Fruit fly (Drosophila melanogaster) whole organism, prepupa: ENCODE data around the gene Cyp4ac1.
A peak's percentile ranks its signal among the peaks of the same experiment; 100 is the strongest.

ENCODE experiments used
- Blimp-1 ChIP-seq: fragments of 200-800 bp; sonication (Bioruptor generic); optimal IDR thresholded peaks from 3 replicates; lab custom pipeline; 2017; ENCODE audit warnings: missing biosample characterization, missing genetic modification characterization, mild to moderate bottlenecking, moderate library complexity, missing genetic modification reagents
- CG10669 ChIP-seq: fragments of 200-800 bp; sonication (Bioruptor generic); optimal IDR thresholded peaks from 3 replicates; lab custom pipeline; 2018; ENCODE audit warnings: missing biosample characterization, mild to moderate bottlenecking, missing genetic modification characterization, moderate library complexity
- CG11294 ChIP-seq: fragments of 200-800 bp; sonication (Bioruptor generic); IDR thresholded peaks from 2 replicates; pipeline ENCODE4 v1.3.6; 2022; ENCODE audit warnings: missing biosample characterization, missing genetic modification characterization
- CG11902 ChIP-seq: fragments of 200-800 bp; sonication (Bioruptor generic); optimal IDR thresholded peaks from 3 replicates; lab custom pipeline; 2016; ENCODE audit warnings: missing biosample characterization, missing genetic modification characterization
- CG15336 ChIP-seq: fragments of 200-800 bp; sonication (Bioruptor generic); IDR thresholded peaks from 2 replicates; pipeline ENCODE4 v1.3.6; 2022; ENCODE audit warnings: missing biosample characterization, missing genetic modification characterization
- CG16779 ChIP-seq: fragments of 200-800 bp; sonication (Bioruptor generic); optimal IDR thresholded peaks from 3 replicates; lab custom pipeline; 2017; ENCODE audit warnings: missing biosample characterization, mild to moderate bottlenecking, missing genetic modification characterization
- CG31627 ChIP-seq: fragments of 200-800 bp; sonication (Bioruptor generic); optimal IDR thresholded peaks from 3 replicates; lab custom pipeline; 2016; ENCODE audit warnings: missing biosample characterization, missing genetic modification characterization
- CG32006 ChIP-seq: fragments of 200-800 bp; sonication (Bioruptor generic); optimal IDR thresholded peaks from 3 replicates; lab custom pipeline; 2017; ENCODE audit warnings: missing biosample characterization, mild to moderate bottlenecking, missing genetic modification characterization
- CG6163 ChIP-seq: fragments of 200-800 bp; sonication (Bioruptor generic); IDR thresholded peaks from 3 replicates; pipeline ENCODE4 v1.3.6; 2022; ENCODE audit warnings: missing biosample characterization, missing genetic modification characterization
- CG6276 ChIP-seq: fragments of 200-800 bp; sonication (Bioruptor generic); optimal IDR thresholded peaks from 2 replicates; lab custom pipeline; 2017; ENCODE audit warnings: missing biosample characterization, mild to moderate bottlenecking, missing genetic modification characterization
- CG6792 ChIP-seq: fragments of 200-800 bp; sonication (Bioruptor generic); optimal IDR thresholded peaks from 3 replicates; lab custom pipeline; 2016; ENCODE audit warnings: missing biosample characterization, missing genetic modification characterization
- CG6854 ChIP-seq: fragments of 200-800 bp; sonication (Bioruptor generic); optimal IDR thresholded peaks from 2 replicates; lab custom pipeline; 2017; ENCODE audit warnings: missing biosample characterization, mild to moderate bottlenecking, missing genetic modification characterization
- CG8119 ChIP-seq: fragments of 200-800 bp; sonication (Bioruptor generic); IDR thresholded peaks from 3 replicates; pipeline ENCODE4 v1.3.6; 2022; ENCODE audit warnings: missing biosample characterization, missing genetic modification characterization
- CG8319 ChIP-seq: fragments of 200-800 bp; sonication (Bioruptor generic); optimal IDR thresholded peaks from 3 replicates; lab custom pipeline; 2016; ENCODE audit warnings: missing biosample characterization, missing genetic modification characterization
- CG9139 ChIP-seq: fragments of 200-800 bp; sonication (Bioruptor generic); optimal IDR thresholded peaks from 3 replicates; lab custom pipeline; 2017; ENCODE audit warnings: missing biosample characterization, mild to moderate bottlenecking, missing genetic modification characterization
- Eip75B ChIP-seq: fragments of 200-800 bp; sonication (Bioruptor generic); optimal IDR thresholded peaks from 3 replicates; lab custom pipeline; 2016; ENCODE audit warnings: missing biosample characterization, missing genetic modification characterization
- Eip78C ChIP-seq: fragments of 200-800 bp; sonication (Bioruptor generic); peaks from one replicate; lab custom pipeline; 2016; ENCODE audit warnings: missing biosample characterization, missing genetic modification characterization
- Eip93F ChIP-seq: fragments of 200-800 bp; sonication (Bioruptor generic); optimal IDR thresholded peaks from 2 replicates; lab custom pipeline; 2016; ENCODE audit warnings: missing biosample characterization, mild to moderate bottlenecking, missing genetic modification characterization
- Ets21C ChIP-seq: fragments of 200-800 bp; sonication (Bioruptor generic); optimal IDR thresholded peaks from 3 replicates; lab custom pipeline; 2016; ENCODE audit warnings: missing biosample characterization, missing genetic modification characterization
- Ets96B ChIP-seq: fragments of 200-800 bp; optimal IDR thresholded peaks from 2 replicates; lab custom pipeline; 2019; ENCODE audit warnings: missing biosample characterization, mild to moderate bottlenecking, missing genetic modification characterization, moderate library complexity
- Gug ChIP-seq: fragments of 200-800 bp; sonication (Bioruptor generic); IDR thresholded peaks from 2 replicates; pipeline ENCODE4 v1.3.6; 2022; ENCODE audit warnings: missing biosample characterization, missing genetic modification characterization
- Hr39 ChIP-seq: fragments of 200-800 bp; sonication (Bioruptor generic); optimal IDR thresholded peaks from 2 replicates; lab custom pipeline; 2016; ENCODE audit warnings: missing biosample characterization, missing genetic modification characterization
- Met ChIP-seq: fragments of 200-800 bp; sonication (Bioruptor generic); optimal IDR thresholded peaks from 3 replicates; lab custom pipeline; 2016; ENCODE audit warnings: missing biosample characterization, missing genetic modification characterization
- OdsH ChIP-seq: fragments of 200-800 bp; sonication (Bioruptor generic); optimal IDR thresholded peaks from 3 replicates; lab custom pipeline; 2016; ENCODE audit warnings: missing biosample characterization, missing genetic modification characterization
- Smox ChIP-seq: fragments of 200-800 bp; sonication (Bioruptor generic); optimal IDR thresholded peaks from 3 replicates; lab custom pipeline; 2016; ENCODE audit warnings: missing biosample characterization, missing genetic modification characterization
- Sox14 ChIP-seq: fragments of 200-800 bp; sonication (Bioruptor generic); optimal IDR thresholded peaks from 3 replicates; lab custom pipeline; 2016; ENCODE audit warnings: missing biosample characterization, missing genetic modification characterization
- achi ChIP-seq: fragments of 200-800 bp; sonication (Bioruptor generic); optimal IDR thresholded peaks from 3 replicates; lab custom pipeline; 2016; ENCODE audit warnings: missing biosample characterization, missing genetic modification characterization
- acj6 ChIP-seq: fragments of 200-800 bp; sonication (Bioruptor generic); optimal IDR thresholded peaks from 3 replicates; lab custom pipeline; 2016; ENCODE audit warnings: missing biosample characterization, missing genetic modification characterization
- cyc ChIP-seq: fragments of 200-800 bp; sonication (Bioruptor generic); optimal IDR thresholded peaks from 3 replicates; lab custom pipeline; 2016; ENCODE audit warnings: missing biosample characterization, missing genetic modification characterization
- dac ChIP-seq: fragments of 200-800 bp; sonication (Bioruptor generic); optimal IDR thresholded peaks from 2 replicates; lab custom pipeline; 2017; ENCODE audit warnings: missing biosample characterization, mild to moderate bottlenecking, missing genetic modification characterization
- dsx ChIP-seq: fragments of 200-800 bp; optimal IDR thresholded peaks from 3 replicates; lab custom pipeline; 2019; ENCODE audit warnings: missing biosample characterization, mild to moderate bottlenecking, missing genetic modification characterization, moderate library complexity; ENCODE audit not compliant: poor library complexity, severe bottlenecking
- eg ChIP-seq: fragments of 200-800 bp; sonication (Bioruptor generic); IDR thresholded peaks from 3 replicates; pipeline ENCODE4 v1.3.6; 2022; ENCODE audit warnings: missing biosample characterization, missing genetic modification characterization
- esn ChIP-seq: fragments of 200-800 bp; sonication (Bioruptor generic); optimal IDR thresholded peaks from 2 replicates; lab custom pipeline; 2016; ENCODE audit warnings: missing biosample characterization, mild to moderate bottlenecking, missing genetic modification characterization, moderate library complexity
- fkh ChIP-seq: fragments of 200-800 bp; sonication (Bioruptor generic); optimal IDR thresholded peaks from 3 replicates; lab custom pipeline; 2017; ENCODE audit warnings: missing biosample characterization, mild to moderate bottlenecking, missing genetic modification characterization, moderate library complexity
- lz ChIP-seq: fragments of 200-800 bp; sonication (Bioruptor generic); optimal IDR thresholded peaks from 3 replicates; lab custom pipeline; 2016; ENCODE audit warnings: missing biosample characterization, missing genetic modification characterization
- pdm3 ChIP-seq: fragments of 200-800 bp; sonication (Bioruptor generic); optimal IDR thresholded peaks from 3 replicates; lab custom pipeline; 2016; ENCODE audit warnings: missing biosample characterization, missing genetic modification characterization
- salr ChIP-seq, 2 experiments: fragments of 200-800 bp; sonication (Bioruptor generic); optimal IDR thresholded peaks; 3 replicates each; lab custom pipeline; 2016 to 2018; ENCODE audit warnings: missing biosample characterization in 2 of 2, missing genetic modification characterization in 2 of 2, mild to moderate bottlenecking in 1 of 2
- spab ChIP-seq: fragments of 200-800 bp; sonication (Bioruptor generic); optimal IDR thresholded peaks from 2 replicates; lab custom pipeline; 2017; ENCODE audit warnings: missing biosample characterization, mild to moderate bottlenecking, missing genetic modification characterization, missing genetic modification reagents
- ss ChIP-seq, 2 experiments: fragments of 200-800 bp; sonication (Bioruptor generic); optimal IDR thresholded peaks; 2 replicates in 1 of 2; 3 replicates in 1 of 2; lab custom pipeline; 2017 to 2018; ENCODE audit warnings: mild to moderate bottlenecking in 2 of 2, missing biosample characterization in 2 of 2, missing genetic modification characterization in 2 of 2, moderate library complexity in 1 of 2
- svp ChIP-seq: fragments of 200-800 bp; sonication (Bioruptor generic); peaks from one replicate; lab custom pipeline; 2016; ENCODE audit warnings: missing biosample characterization, missing genetic modification characterization
- topi ChIP-seq: fragments of 200-800 bp; sonication (Bioruptor generic); optimal IDR thresholded peaks from 3 replicates; lab custom pipeline; 2016; ENCODE audit warnings: missing biosample characterization, missing genetic modification characterization
- vri ChIP-seq: fragments of 200-800 bp; sonication (Bioruptor generic); optimal IDR thresholded peaks from 3 replicates; lab custom pipeline; 2016; ENCODE audit warnings: missing biosample characterization, mild to moderate bottlenecking, missing genetic modification characterization

The Cyp4ac1 gene

DNA sequence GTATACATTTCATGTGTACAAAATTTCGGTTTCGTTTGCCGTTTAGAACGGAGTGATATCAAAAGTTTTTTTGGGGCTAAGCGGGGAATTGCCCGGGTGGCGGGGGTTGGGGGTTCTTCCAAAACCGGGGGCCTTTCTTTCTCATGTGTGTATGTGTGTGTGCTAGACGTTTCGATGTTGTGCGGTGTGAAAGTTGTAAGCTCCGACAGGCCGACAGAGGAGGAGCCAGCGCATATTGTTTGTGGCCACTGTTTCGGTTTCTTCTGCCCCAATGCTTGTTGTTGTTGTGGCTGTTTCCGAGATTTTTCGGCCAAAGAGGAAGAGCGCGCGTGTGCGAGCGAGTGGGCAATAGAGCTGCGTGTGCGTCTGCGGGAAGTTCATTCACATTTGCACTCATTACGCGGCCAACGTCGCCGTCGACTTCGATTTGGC is 36.5 kb downstream of the Cyp4ac1 start:
- TF ChIP-seq CG6163 (GFP tag; lab: Robert Waterston, UW): no peak
- TF ChIP-seq spab (GFP tag; lab: Kevin White, UChicago): no peak
- no peak for TF ChIP-seq dsx
- TF ChIP-seq Eip93F: no peak
- TF ChIP-seq acj6: no peak
- no peak for TF ChIP-seq Ets21C
- no peak for TF ChIP-seq salr (GFP tag; optimal IDR thresholded peaks at IDR 0.05; lab: Kevin White, UChicago)
- no peak for TF ChIP-seq CG10669
- TF ChIP-seq Ets96B (tag; lab: Kevin White, UChicago): no peak
- TF ChIP-seq Sox14: no peak
- no peak for TF ChIP-seq achi (GFP tag; lab: Kevin White, UChicago)
- peak; percentile 52 for TF ChIP-seq svp (GFP tag; lab: Kevin White, UChicago)
- no peak for TF ChIP-seq CG6276 (GFP tag; lab: Kevin White, UChicago)
- TF ChIP-seq Met (GFP tag; lab: Kevin White, UChicago): peak; percentile 52
- TF ChIP-seq CG31627: no peak
- no peak for TF ChIP-seq topi (GFP tag; lab: Kevin White, UChicago)
- peak; percentile 77 for TF ChIP-seq Blimp-1 (GFP tag; lab: Kevin White, UChicago)

DNA sequence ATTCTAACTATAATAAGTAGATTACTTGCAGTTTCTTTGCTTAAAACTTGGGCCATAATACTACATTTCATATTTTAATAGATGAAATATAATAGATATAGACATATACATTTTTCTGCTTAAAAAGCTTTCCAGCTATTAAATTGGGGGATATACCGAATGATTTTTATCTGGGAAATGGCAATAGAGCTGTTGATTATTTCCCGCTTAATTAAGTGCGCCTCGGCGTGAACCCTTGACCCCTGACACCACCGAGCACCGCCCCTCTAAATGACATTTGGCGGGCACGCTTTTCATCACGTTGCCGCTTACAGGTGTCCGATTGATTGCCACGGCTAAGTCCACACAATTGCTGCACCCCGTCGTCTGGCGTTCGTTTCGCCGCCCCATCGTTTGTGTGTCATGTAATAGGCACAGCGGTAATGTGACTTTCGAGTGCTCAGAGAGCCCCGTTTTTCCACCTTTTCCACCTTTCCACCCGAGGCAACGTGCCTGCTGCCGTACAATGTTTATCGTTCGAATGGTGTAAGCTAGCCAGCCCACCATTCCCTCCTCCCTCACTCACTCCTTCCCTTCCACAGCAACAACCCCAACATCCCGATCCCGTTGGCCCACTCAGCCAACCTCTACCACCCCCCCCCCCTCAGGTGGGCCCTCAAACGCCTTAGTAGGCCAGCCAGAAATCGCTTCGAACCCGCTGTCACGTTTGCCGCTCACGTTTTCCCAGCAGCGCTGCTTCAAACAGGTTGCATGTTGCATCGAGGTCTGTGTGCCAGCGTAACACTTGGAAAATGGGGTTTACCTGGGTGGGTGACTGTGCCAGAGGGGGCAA is 37.2 kb downstream of the Cyp4ac1 start:
- TF ChIP-seq Smox (no peak), lz (GFP tag; lab: Kevin White, UChicago) (no peak), topi (GFP tag; lab: Kevin White, UChicago) (no peak), dac (GFP tag; lab: Kevin White, UChicago) (no peak), Eip75B (peak; percentile 43), CG6792 (GFP tag; lab: Kevin White, UChicago) (no peak), CG15336 (GFP tag; lab: Robert Waterston, UW) (no peak), dsx (peak; percentile 13), CG11294 (GFP tag; lab: Robert Waterston, UW) (no peak), achi (GFP tag; lab: Kevin White, UChicago) (no peak), CG8119 (GFP tag; lab: Robert Waterston, UW) (no peak; the same call in 2 of the 3 replicates), Eip78C (peak; percentile 22), CG6276 (GFP tag; lab: Kevin White, UChicago) (peak; percentile 1), Blimp-1 (GFP tag; lab: Kevin White, UChicago) (peak; percentile 16), Met (GFP tag; lab: Kevin White, UChicago) (no peak), fkh (GFP tag; lab: Kevin White, UChicago) (no peak), CG6163 (GFP tag; lab: Robert Waterston, UW) (peak; percentile 13; the same call in 1 of the 3 replicates), esn (GFP tag; lab: Kevin White, UChicago) (no peak), CG8319 (GFP tag; lab: Kevin White, UChicago) (no peak), CG31627 (no peak), Ets21C (no peak), CG6854 (GFP tag; lab: Kevin White, UChicago) (peak; percentile 12), Sox14 (peak; percentile 6), ss (GFP tag; optimal IDR thresholded peaks at IDR 0.05; lab: Kevin White, UChicago) (peak; percentile 32), CG16779 (tag; lab: Kevin White, UChicago) (no peak), CG11902 (GFP tag; lab: Kevin White, UChicago) (no peak), pdm3 (GFP tag; lab: Kevin White, UChicago) (no peak), Gug (GFP tag; lab: Robert Waterston, UW) (no peak), OdsH (GFP tag; lab: Kevin White, UChicago) (no peak), Hr39 (no peak), svp (GFP tag; lab: Kevin White, UChicago) (peak; percentile 66), CG9139 (GFP tag; lab: Kevin White, UChicago) (no peak), vri (GFP tag; lab: Kevin White, UChicago) (no peak), CG32006 (GFP tag; lab: Kevin White, UChicago) (no peak), cyc (GFP tag; lab: Kevin White, UChicago) (no peak), eg (GFP tag; lab: Robert Waterston, UW) (0 out of 3 replicates have a peak, but pooled peaks have one; percentile 16), CG10669 (no peak)
